Fruit fly (Drosophila melanogaster) whole organism, embryonic: ENCODE data around the gene CG7366.

Experiments
- ATbp ChIP-seq: fragments of 200-800 bp; sonication (Bioruptor generic); optimal IDR thresholded peaks from 2 replicates; lab custom pipeline; 2017; ENCODE audit warnings: missing biosample characterization, mild to moderate bottlenecking, missing genetic modification characterization, missing genetic modification reagents
- Aef1 ChIP-seq: fragments of 200-800 bp; sonication (Bioruptor generic); IDR thresholded peaks from 3 replicates; pipeline ENCODE4 v1.3.6; 2022; ENCODE audit warnings: missing biosample characterization, missing genetic modification characterization
- Awh ChIP-seq: fragments of 200-800 bp; sonication (Bioruptor generic); IDR thresholded peaks from 2 replicates; pipeline ENCODE4, ENCODE4 v1.3.6; 2022; ENCODE audit warnings: missing biosample characterization, missing genetic modification characterization
- Bdp1 ChIP-seq: fragments of 200-800 bp; sonication (Bioruptor generic); optimal IDR thresholded peaks from 3 replicates; lab custom pipeline; 2016; ENCODE audit warnings: missing biosample characterization, missing genetic modification characterization
- CG10147 ChIP-seq: fragments of 200-800 bp; sonication (Bioruptor generic); optimal IDR thresholded peaks from 2 replicates; lab custom pipeline; 2019; ENCODE audit warnings: missing biosample characterization, mild to moderate bottlenecking, missing genetic modification characterization, moderate library complexity
- CG10431 ChIP-seq: fragments of 200-800 bp; sonication (Bioruptor generic); optimal IDR thresholded peaks from 3 replicates; lab custom pipeline; 2018; ENCODE audit warnings: missing biosample characterization, mild to moderate bottlenecking, missing genetic modification characterization
- CG12104 ChIP-seq: fragments of 200-800 bp; sonication (Bioruptor generic); optimal IDR thresholded peaks from 3 replicates; lab custom pipeline; 2016; ENCODE audit warnings: missing biosample characterization, missing genetic modification characterization
- CG13296 ChIP-seq: fragments of 200-800 bp; sonication (Bioruptor generic); optimal IDR thresholded peaks from 3 replicates; lab custom pipeline; 2018; ENCODE audit warnings: missing biosample characterization, mild to moderate bottlenecking, missing genetic modification characterization
- CG13775 ChIP-seq: fragments of 200-800 bp; sonication (Bioruptor generic); optimal IDR thresholded peaks from 3 replicates; lab custom pipeline; 2017; ENCODE audit warnings: missing biosample characterization, mild to moderate bottlenecking, missing genetic modification characterization
- CG14441 ChIP-seq: fragments of 200-800 bp; sonication (Bioruptor generic); IDR thresholded peaks from 2 replicates; pipeline ENCODE4 v1.3.6; 2022; ENCODE audit warnings: missing biosample characterization, missing genetic modification characterization
- CG14965 ChIP-seq: fragments of 200-800 bp; sonication (Bioruptor generic); optimal IDR thresholded peaks from 2 replicates; lab custom pipeline; 2016; ENCODE audit warnings: missing biosample characterization, missing genetic modification characterization, borderline replicate concordance
- CG1602 ChIP-seq: fragments of 200-800 bp; sonication (Bioruptor generic); optimal IDR thresholded peaks from 3 replicates; lab custom pipeline; 2016; ENCODE audit warnings: missing biosample characterization, missing genetic modification characterization
- CG16779 ChIP-seq: fragments of 200-800 bp; sonication (Bioruptor generic); IDR thresholded peaks from 2 replicates; pipeline ENCODE4 v1.3.6; 2022; ENCODE audit warnings: missing biosample characterization, missing genetic modification characterization
- CG1792 ChIP-seq: fragments of 200-800 bp; sonication (Bioruptor generic); optimal IDR thresholded peaks from 2 replicates; lab custom pipeline; 2016; ENCODE audit warnings: missing biosample characterization, missing genetic modification characterization
- CG18619 ChIP-seq: fragments of 200-800 bp; sonication (Bioruptor generic); optimal IDR thresholded peaks from 3 replicates; lab custom pipeline; 2017; ENCODE audit warnings: missing biosample characterization, mild to moderate bottlenecking, missing genetic modification characterization
- CG2120 ChIP-seq: fragments of 200-800 bp; sonication (Bioruptor generic); optimal IDR thresholded peaks from 3 replicates; lab custom pipeline; 2016; ENCODE audit warnings: missing biosample characterization, missing genetic modification characterization
- CG2889 ChIP-seq: fragments of 200-800 bp; sonication (Bioruptor generic); IDR thresholded peaks from 3 replicates; pipeline ENCODE4 v1.3.6; 2022; ENCODE audit warnings: missing biosample characterization, missing genetic modification characterization
- CG31441 ChIP-seq: fragments of 200-800 bp; sonication (Bioruptor generic); IDR thresholded peaks from 2 replicates; pipeline ENCODE4 v1.3.6; 2022; ENCODE audit warnings: missing biosample characterization, missing genetic modification characterization
- CG34422 ChIP-seq: fragments of 200-800 bp; sonication (Bioruptor generic); IDR thresholded peaks from 3 replicates; pipeline ENCODE4 v1.3.6; 2022; ENCODE audit warnings: missing biosample characterization, missing genetic modification characterization
- CG7963 ChIP-seq: fragments of 200-800 bp; sonication (Bioruptor generic); IDR thresholded peaks from 3 replicates; pipeline ENCODE4 v1.3.6; 2022; ENCODE audit warnings: missing biosample characterization, missing genetic modification characterization; ENCODE audit not compliant: partially characterized antibody
- CG9817 ChIP-seq: fragments of 200-800 bp; sonication (Bioruptor generic); optimal IDR thresholded peaks from 2 replicates; lab custom pipeline; 2018; ENCODE audit warnings: missing biosample characterization, mild to moderate bottlenecking, missing genetic modification characterization, moderate library complexity
- D19A ChIP-seq: fragments of 200-800 bp; optimal IDR thresholded peaks from 3 replicates; lab custom pipeline; 2019; ENCODE audit warnings: missing biosample characterization, mild to moderate bottlenecking, missing genetic modification characterization, moderate library complexity
- Dbx ChIP-seq: fragments of 200-800 bp; sonication (Bioruptor generic); IDR thresholded peaks from 3 replicates; pipeline ENCODE4 v1.3.6; 2022; ENCODE audit warnings: missing biosample characterization, missing genetic modification characterization
- ERR ChIP-seq: fragments of 200-800 bp; sonication (Bioruptor generic); optimal IDR thresholded peaks from 2 replicates; lab custom pipeline; 2016; ENCODE audit warnings: missing biosample characterization, missing genetic modification characterization
- H15 ChIP-seq: fragments of 200-800 bp; sonication (Bioruptor generic); IDR thresholded peaks from 3 replicates; pipeline ENCODE4 v1.3.6; 2022; ENCODE audit warnings: missing biosample characterization, missing genetic modification characterization
- HLHmδ ChIP-seq: fragments of 200-800 bp; sonication (Bioruptor generic); optimal IDR thresholded peaks from 2 replicates; lab custom pipeline; 2018; ENCODE audit warnings: missing biosample characterization, mild to moderate bottlenecking, missing genetic modification characterization, moderate library complexity
- Lhr ChIP-seq: fragments of 200-800 bp; sonication (Bioruptor generic); optimal IDR thresholded peaks from 3 replicates; lab custom pipeline; 2017; ENCODE audit warnings: mild to moderate bottlenecking, missing biosample characterization, missing genetic modification reagents, missing genetic modification characterization
- Meics ChIP-seq: fragments of 200-800 bp; sonication (Bioruptor generic); optimal IDR thresholded peaks from 2 replicates; lab custom pipeline; 2017; ENCODE audit warnings: missing biosample characterization, mild to moderate bottlenecking, missing genetic modification characterization
- Sox102F ChIP-seq: fragments of 200-800 bp; sonication (Bioruptor generic); optimal IDR thresholded peaks from 2 replicates; lab custom pipeline; 2018; ENCODE audit warnings: missing biosample characterization, mild to moderate bottlenecking, missing genetic modification characterization, moderate library complexity
- Taf1 ChIP-seq: fragments of 200-800 bp; sonication (Bioruptor generic); IDR thresholded peaks from 2 replicates; pipeline ENCODE4 v1.3.6; 2022; ENCODE audit warnings: missing biosample characterization, missing genetic modification characterization
- caup ChIP-seq: fragments of 200-800 bp; sonication (Bioruptor generic); optimal IDR thresholded peaks from 3 replicates; lab custom pipeline; 2017; ENCODE audit warnings: missing biosample characterization, mild to moderate bottlenecking, missing genetic modification characterization, moderate library complexity; ENCODE audit not compliant: severe bottlenecking
- crol ChIP-seq: fragments of 200-800 bp; sonication (Bioruptor generic); IDR thresholded peaks from 2 replicates; pipeline ENCODE4 v1.3.6; 2022; ENCODE audit warnings: missing biosample characterization, missing genetic modification characterization
- cwo ChIP-seq: fragments of 200-800 bp; sonication (Bioruptor generic); optimal IDR thresholded peaks from 3 replicates; lab custom pipeline; 2017; ENCODE audit warnings: missing biosample characterization, missing genetic modification characterization, mild to moderate bottlenecking, moderate library complexity, missing genetic modification reagents
- danr ChIP-seq: fragments of 200-800 bp; sonication (Bioruptor generic); IDR thresholded peaks from 2 replicates; pipeline ENCODE4 v1.3.6; 2022; ENCODE audit warnings: missing biosample characterization, missing genetic modification characterization
- dpn ChIP-seq, 2 experiments: fragments of 200-800 bp; sonication (Bioruptor generic); optimal IDR thresholded peaks; 3 replicates each; lab custom pipeline; 2016; ENCODE audit warnings: missing biosample characterization in 2 of 2, missing genetic modification characterization in 2 of 2
- grn ChIP-seq: fragments of 200-800 bp; sonication (Bioruptor generic); optimal IDR thresholded peaks from 3 replicates; lab custom pipeline; 2017; ENCODE audit warnings: missing biosample characterization, missing genetic modification characterization
- gt ChIP-seq: fragments of 200-800 bp; sonication (Bioruptor generic); IDR thresholded peaks from 2 replicates; pipeline ENCODE4 v1.3.6; 2022; ENCODE audit warnings: missing biosample characterization, missing genetic modification characterization
- kni ChIP-seq: fragments of 200-800 bp; sonication (Bioruptor generic); optimal IDR thresholded peaks from 3 replicates; lab custom pipeline; 2017; ENCODE audit warnings: mild to moderate bottlenecking, missing biosample characterization, missing genetic modification reagents, missing genetic modification characterization
- knrl ChIP-seq: fragments of 200-800 bp; sonication (Bioruptor generic); IDR thresholded peaks from 3 replicates; pipeline ENCODE4 v1.3.6; 2022; ENCODE audit warnings: missing biosample characterization, missing genetic modification characterization; ENCODE audit not compliant: partially characterized antibody
- lilli ChIP-seq: fragments of 200-800 bp; sonication (Bioruptor generic); optimal IDR thresholded peaks from 3 replicates; lab custom pipeline; 2016; ENCODE audit warnings: missing biosample characterization, missing genetic modification characterization
- maf-S ChIP-seq: fragments of 200-800 bp; sonication (Bioruptor generic); optimal IDR thresholded peaks from 2 replicates; lab custom pipeline; 2016; ENCODE audit warnings: missing biosample characterization, missing genetic modification characterization
- mld ChIP-seq: fragments of 200-800 bp; sonication (Bioruptor generic); IDR thresholded peaks from 3 replicates; pipeline ENCODE4 v1.3.6; 2022; ENCODE audit warnings: missing biosample characterization, missing genetic modification characterization; ENCODE audit not compliant: partially characterized antibody
- nerfin-1 ChIP-seq: fragments of 200-800 bp; sonication (Bioruptor generic); optimal IDR thresholded peaks from 3 replicates; lab custom pipeline; 2019; ENCODE audit warnings: missing biosample characterization, mild to moderate bottlenecking, missing genetic modification characterization, moderate library complexity
- pho ChIP-seq: fragments of 200-800 bp; sonication (Bioruptor generic); optimal IDR thresholded peaks from 2 replicates; lab custom pipeline; 2016; ENCODE audit warnings: missing biosample characterization, missing genetic modification characterization
- phol ChIP-seq: fragments of 200-800 bp; sonication (Bioruptor generic); optimal IDR thresholded peaks from 3 replicates; lab custom pipeline; 2018; ENCODE audit warnings: missing biosample characterization, mild to moderate bottlenecking, missing genetic modification characterization, moderate library complexity
- sim ChIP-seq: fragments of 200-800 bp; sonication (Bioruptor generic); IDR thresholded peaks from 2 replicates; pipeline ENCODE4 v1.3.6; 2022; ENCODE audit warnings: missing biosample characterization, missing genetic modification characterization
- tin ChIP-seq: fragments of 200-800 bp; sonication (Bioruptor generic); optimal IDR thresholded peaks from 3 replicates; lab custom pipeline; 2016; ENCODE audit warnings: missing biosample characterization, missing genetic modification characterization
- ttk ChIP-seq: fragments of 200-800 bp; sonication (Bioruptor generic); IDR thresholded peaks from 2 replicates; pipeline ENCODE4 v2.1.2; 2022; ENCODE audit warnings: missing biosample characterization, missing genetic modification characterization
- vfl ChIP-seq: fragments of 200-800 bp; sonication (Bioruptor generic); optimal IDR thresholded peaks from 2 replicates; lab custom pipeline; 2016; ENCODE audit warnings: missing biosample characterization, missing genetic modification characterization

Gene CG7366

DNA sequence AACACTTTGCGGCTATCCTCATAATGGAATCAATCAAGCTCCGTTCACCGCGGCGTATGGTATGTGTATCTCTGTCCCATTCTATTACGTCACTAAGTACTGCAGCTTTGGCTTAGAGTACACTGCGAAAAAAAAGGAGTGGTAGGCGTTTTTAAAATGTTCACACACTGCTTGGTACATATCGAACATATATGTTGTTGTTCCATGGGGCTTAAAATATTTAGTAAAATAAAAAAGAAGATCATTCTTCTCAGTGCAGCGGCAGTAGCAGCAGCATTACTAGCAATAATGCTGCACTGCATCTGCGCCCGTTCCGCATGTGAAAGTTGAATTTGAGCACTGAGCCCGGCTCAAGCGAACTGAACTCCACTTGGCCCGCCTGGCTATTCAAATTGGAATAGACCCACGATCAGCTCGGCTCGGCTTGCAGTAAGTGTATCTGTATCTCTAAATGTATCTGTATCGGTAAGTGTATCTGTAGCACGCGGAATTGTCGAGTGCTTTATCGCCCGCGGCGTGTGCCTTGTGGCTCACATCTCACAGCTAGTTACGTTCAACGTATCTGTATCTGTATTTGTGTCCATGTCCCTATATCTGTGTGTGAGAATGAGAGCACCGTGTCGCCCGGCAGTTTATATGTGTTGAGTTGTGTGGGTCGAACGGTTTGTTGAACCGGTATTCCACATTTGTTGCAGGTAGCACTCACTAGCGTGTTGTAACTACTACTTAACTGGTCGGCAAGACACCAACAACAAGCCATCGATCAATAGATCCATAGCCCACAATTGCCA is 48.8 kb downstream of the CG7366 start (continued):
- TF ChIP-seq CG9817 (tag; lab: Kevin White, UChicago) (peak; percentile 20), CG13775 (peak; percentile 2), CG12104 (GFP tag; lab: Kevin White, UChicago) (no peak), caup (GFP tag; lab: Kevin White, UChicago) (no peak), CG2889 (GFP tag; lab: Robert Waterston, UW) (peak; percentile 31; the same call in 1 of the 3 replicates), CG7963 (GFP tag; lab: Robert Waterston, UW) (no peak), pho (GFP tag; lab: Kevin White, UChicago) (no peak), crol (GFP tag; lab: Robert Waterston, UW) (no peak), Sox102F (GFP tag; lab: Kevin White, UChicago) (peak; percentile 84), CG31441 (GFP tag; lab: Robert Waterston, UW) (peak; percentile 61), kni (no peak), Lhr (GFP tag; lab: Kevin White, UChicago) (peak; percentile 8), CG34422 (GFP tag; lab: Robert Waterston, UW) (peak; percentile 70; the same call in 2 of the 3 replicates), ATbp (peak; percentile 58), phol (tag; lab: Kevin White, UChicago) (peak; percentile 69), nerfin-1 (peak; percentile 20), gt (GFP tag; lab: Robert Waterston, UW) (no peak), CG13296 (GFP tag; lab: Kevin White, UChicago) (peak; percentile 10), CG10147 (GFP tag; lab: Kevin White, UChicago) (no peak), knrl (GFP tag; lab: Robert Waterston, UW) (no peak), Meics (GFP tag; lab: Kevin White, UChicago) (peak; percentile 41), danr (GFP tag; lab: Robert Waterston, UW) (0 out of 2 replicates have a peak, but pooled peaks have one; percentile 23), cwo (GFP tag; lab: Kevin White, UChicago) (peak; percentile 7), CG1792 (no peak), CG18619 (GFP tag; lab: Kevin White, UChicago) (peak; percentile 30), Taf1 (GFP tag; lab: Robert Waterston, UW) (no peak), CG14441 (GFP tag; lab: Robert Waterston, UW) (peak; percentile 66), CG1602 (peak; percentile 41), Aef1 (GFP tag; lab: Robert Waterston, UW) (peak; percentile 46; the same call in 1 of the 3 replicates), H15 (GFP tag; lab: Robert Waterston, UW) (peak; percentile 53; the same call in 1 of the 3 replicates), CG16779 (GFP tag; lab: Robert Waterston, UW) (no peak), lilli (GFP tag; lab: Kevin White, UChicago) (peak; percentile 8), D19A (tag; lab: Kevin White, UChicago) (peak; percentile 61), ERR (no peak), HLHmδ (GFP tag; lab: Kevin White, UChicago) (no peak), CG10431 (GFP tag; lab: Kevin White, UChicago) (no peak), Dbx (no peak), Awh (GFP tag; lab: Robert Waterston, UW) (peak; percentile 47; the same call in 1 of the 2 replicates), vfl (GFP tag; lab: Kevin White, UChicago) (no peak), dpn (GFP tag; optimal IDR thresholded peaks at IDR 0.05; lab: Kevin White, UChicago) (peak; percentile 36 to 51), tin (GFP tag; lab: Kevin White, UChicago) (peak; percentile 58), maf-S (no peak), sim (GFP tag; lab: Robert Waterston, UW) (no peak), ttk (GFP tag; lab: Robert Waterston, UW) (peak; percentile 66; the same call in 1 of the 2 replicates), mld (GFP tag; lab: Robert Waterston, UW) (no peak), grn (GFP tag; lab: Kevin White, UChicago) (peak; percentile 34), CG2120 (GFP tag; lab: Kevin White, UChicago) (no peak), Bdp1 (GFP tag; lab: Kevin White, UChicago) (peak; percentile 9), CG14965 (no peak)
